Fruit fly (Drosophila melanogaster): ENCODE measurements around the gene hd.

- TF ChIP-seq Ets96B (tag; optimal IDR thresholded peaks at IDR 0.05) (no peak), CG34406 (GFP tag; optimal IDR thresholded peaks at IDR 0.05) (no peak), Lpt (GFP tag; optimal IDR thresholded peaks at IDR 0.05) (no peak), CG15336 (GFP tag; IDR thresholded peaks at IDR 0.05) (peak; percentile 33; the same call in 1 of the 2 replicates), topi (GFP tag; optimal IDR thresholded peaks at IDR 0.05) (no peak)
These were observed 29.2 kb upstream of the hd start, which contains the start of gene CG2663 for dm6 chr3R:5403963-5404362.
